Fruit fly (Drosophila melanogaster) whole organism, embryonic: Measurements from ENCODE around the gene CG14410.

ENCODE experiments used
- Abd-B ChIP-seq: fragments of 200-800 bp; sonication (Bioruptor generic); optimal IDR thresholded peaks from 2 replicates; lab custom pipeline; 2018; ENCODE audit warnings: missing biosample characterization, mild to moderate bottlenecking, missing genetic modification characterization, moderate library complexity
- CG10366 ChIP-seq: fragments of 200-800 bp; sonication (Bioruptor generic); IDR thresholded peaks from 2 replicates; pipeline ENCODE4 v1.3.6; 2022; ENCODE audit warnings: missing biosample characterization, missing genetic modification characterization
- CG12942 ChIP-seq: fragments of 200-800 bp; sonication (Bioruptor generic); optimal IDR thresholded peaks from 3 replicates; lab custom pipeline; 2016; ENCODE audit warnings: missing biosample characterization, missing genetic modification characterization
- CG15011 ChIP-seq: fragments of 200-800 bp; sonication (Bioruptor generic); optimal IDR thresholded peaks from 3 replicates; lab custom pipeline; 2018; ENCODE audit warnings: missing biosample characterization, mild to moderate bottlenecking, missing genetic modification characterization
- CG1602 ChIP-seq: fragments of 200-800 bp; sonication (Bioruptor generic); optimal IDR thresholded peaks from 3 replicates; lab custom pipeline; 2016; ENCODE audit warnings: missing biosample characterization, missing genetic modification characterization
- CG1603 ChIP-seq: fragments of 200-800 bp; sonication (Bioruptor generic); optimal IDR thresholded peaks from 2 replicates; lab custom pipeline; 2019; ENCODE audit warnings: missing biosample characterization, mild to moderate bottlenecking, missing genetic modification characterization, moderate library complexity
- CG17385 ChIP-seq: fragments of 200-800 bp; sonication (Bioruptor generic); optimal IDR thresholded peaks from 3 replicates; lab custom pipeline; 2018; ENCODE audit warnings: missing biosample characterization, mild to moderate bottlenecking, missing genetic modification characterization
- CG17612 ChIP-seq: fragments of 200-800 bp; sonication (Bioruptor generic); IDR thresholded peaks from 2 replicates; pipeline ENCODE4 v1.3.6; 2022; ENCODE audit warnings: missing biosample characterization, missing genetic modification characterization
- CG2875 ChIP-seq: fragments of 200-800 bp; sonication (Bioruptor generic); optimal IDR thresholded peaks from 2 replicates; lab custom pipeline; 2017; ENCODE audit warnings: missing biosample characterization, mild to moderate bottlenecking, missing genetic modification characterization, missing genetic modification reagents
- CG32532 ChIP-seq: fragments of 200-800 bp; sonication (Bioruptor generic); IDR thresholded peaks from 2 replicates; pipeline ENCODE4 v1.3.6; 2022; ENCODE audit warnings: missing biosample characterization, missing genetic modification characterization
- CG3281 ChIP-seq: fragments of 200-800 bp; sonication (Bioruptor generic); optimal IDR thresholded peaks from 3 replicates; lab custom pipeline; 2017; ENCODE audit warnings: missing biosample characterization, mild to moderate bottlenecking, missing genetic modification characterization
- CG33213 ChIP-seq: fragments of 200-800 bp; sonication (Bioruptor generic); optimal IDR thresholded peaks from 3 replicates; lab custom pipeline; 2016; ENCODE audit warnings: missing biosample characterization, missing genetic modification characterization
- CG33557 ChIP-seq: fragments of 200-800 bp; sonication (Bioruptor generic); optimal IDR thresholded peaks from 2 replicates; lab custom pipeline; 2019; ENCODE audit warnings: missing biosample characterization, mild to moderate bottlenecking, missing genetic modification characterization, moderate library complexity
- CG3838 ChIP-seq: fragments of 200-800 bp; sonication (Bioruptor generic); optimal IDR thresholded peaks from 3 replicates; lab custom pipeline; 2016; ENCODE audit warnings: missing biosample characterization, missing genetic modification characterization
- CG5245 ChIP-seq: fragments of 200-800 bp; sonication (Bioruptor generic); optimal IDR thresholded peaks from 3 replicates; lab custom pipeline; 2016; ENCODE audit warnings: missing biosample characterization, missing genetic modification characterization
- CG6813 ChIP-seq: fragments of 200-800 bp; sonication (Bioruptor generic); optimal IDR thresholded peaks from 2 replicates; lab custom pipeline; 2017; ENCODE audit warnings: missing biosample characterization, missing genetic modification characterization, mild to moderate bottlenecking, moderate library complexity, missing genetic modification reagents
- CG9727 ChIP-seq: fragments of 200-800 bp; sonication (Bioruptor generic); optimal IDR thresholded peaks from 3 replicates; lab custom pipeline; 2017; ENCODE audit warnings: missing biosample characterization, mild to moderate bottlenecking, missing genetic modification characterization
- CG9817 ChIP-seq: fragments of 200-800 bp; sonication (Bioruptor generic); optimal IDR thresholded peaks from 2 replicates; lab custom pipeline; 2018; ENCODE audit warnings: missing biosample characterization, mild to moderate bottlenecking, missing genetic modification characterization, moderate library complexity
- Doc2 ChIP-seq: fragments of 200-800 bp; sonication (Bioruptor generic); IDR thresholded peaks from 2 replicates; pipeline ENCODE4 v1.3.6; 2022; ENCODE audit warnings: missing biosample characterization, missing genetic modification characterization
- Hmr ChIP-seq: fragments of 200-800 bp; sonication (Bioruptor generic); optimal IDR thresholded peaks from 3 replicates; lab custom pipeline; 2017; ENCODE audit warnings: mild to moderate bottlenecking, missing biosample characterization, missing genetic modification reagents, missing genetic modification characterization
- Hr3 ChIP-seq: fragments of 200-800 bp; sonication (Bioruptor generic); optimal IDR thresholded peaks from 3 replicates; lab custom pipeline; 2016; ENCODE audit warnings: missing biosample characterization, missing genetic modification characterization
- Hr39 ChIP-seq: fragments of >200 bp; optimal IDR thresholded peaks from 2 replicates; lab custom pipeline; 2017
- Hr51 ChIP-seq, 2 experiments: fragments of 200-800 bp; sonication (Bioruptor generic); optimal IDR thresholded peaks; 2 replicates in 1 of 2; 3 replicates in 1 of 2; lab custom pipeline; 2016 to 2018; ENCODE audit warnings: missing biosample characterization in 2 of 2, missing genetic modification characterization in 2 of 2, mild to moderate bottlenecking in 1 of 2, moderate library complexity in 1 of 2
- Hr78 ChIP-seq, 2 experiments: fragments of 200-800 bp in 1 of 2; fragments of >200 bp in 1 of 2; sonication (Bioruptor generic) in 1 of 2; optimal IDR thresholded peaks; 2 replicates each; lab custom pipeline; 2017 to 2019; ENCODE audit warnings: missing biosample characterization in 2 of 2, missing genetic modification characterization in 2 of 2, mild to moderate bottlenecking in 1 of 2, moderate library complexity in 1 of 2
- Taf1 ChIP-seq: fragments of 200-800 bp; sonication (Bioruptor generic); IDR thresholded peaks from 2 replicates; pipeline ENCODE4 v1.3.6; 2022; ENCODE audit warnings: missing biosample characterization, missing genetic modification characterization
- ash1 ChIP-seq: fragments of 200-800 bp; sonication (Bioruptor generic); optimal IDR thresholded peaks from 2 replicates; lab custom pipeline; 2018; ENCODE audit warnings: missing biosample characterization, mild to moderate bottlenecking, missing genetic modification characterization
- cg ChIP-seq: fragments of 200-800 bp; sonication (Bioruptor generic); optimal IDR thresholded peaks from 3 replicates; lab custom pipeline; 2019; ENCODE audit warnings: missing biosample characterization, mild to moderate bottlenecking, missing genetic modification characterization, moderate library complexity
- da ChIP-seq: fragments of 200-800 bp; sonication (Bioruptor generic); optimal IDR thresholded peaks from 2 replicates; lab custom pipeline; 2016; ENCODE audit warnings: missing biosample characterization, missing genetic modification characterization
- dmrt11E ChIP-seq: fragments of 200-800 bp; sonication (Bioruptor generic); optimal IDR thresholded peaks from 3 replicates; lab custom pipeline; 2018; ENCODE audit warnings: missing biosample characterization, mild to moderate bottlenecking, missing genetic modification characterization, moderate library complexity
- ems ChIP-seq: fragments of 200-800 bp; sonication (Bioruptor generic); optimal IDR thresholded peaks from 3 replicates; lab custom pipeline; 2016; ENCODE audit warnings: missing biosample characterization, missing genetic modification characterization
- fd96Cb ChIP-seq: fragments of 200-800 bp; sonication (Bioruptor generic); optimal IDR thresholded peaks from 2 replicates; lab custom pipeline; 2018; ENCODE audit warnings: missing biosample characterization, mild to moderate bottlenecking, missing genetic modification characterization, moderate library complexity
- grau ChIP-seq: fragments of 200-800 bp; optimal IDR thresholded peaks from 3 replicates; lab custom pipeline; 2019; ENCODE audit warnings: missing biosample characterization, mild to moderate bottlenecking, missing genetic modification characterization, moderate library complexity
- grn ChIP-seq: fragments of 200-800 bp; sonication (Bioruptor generic); optimal IDR thresholded peaks from 3 replicates; lab custom pipeline; 2017; ENCODE audit warnings: missing biosample characterization, missing genetic modification characterization
- ind ChIP-seq: fragments of 200-800 bp; sonication (Bioruptor generic); optimal IDR thresholded peaks from 3 replicates; lab custom pipeline; 2016; ENCODE audit warnings: missing biosample characterization, missing genetic modification characterization
- lbe ChIP-seq: fragments of 200-800 bp; sonication (Bioruptor generic); optimal IDR thresholded peaks from 2 replicates; lab custom pipeline; 2016; ENCODE audit warnings: missing biosample characterization, mild to moderate bottlenecking, missing genetic modification characterization
- lilli ChIP-seq: fragments of 200-800 bp; sonication (Bioruptor generic); optimal IDR thresholded peaks from 3 replicates; lab custom pipeline; 2016; ENCODE audit warnings: missing biosample characterization, missing genetic modification characterization
- lmd ChIP-seq: fragments of 200-800 bp; sonication (Bioruptor generic); IDR thresholded peaks from 2 replicates; pipeline ENCODE4 v1.3.6; 2022; ENCODE audit warnings: missing biosample characterization, missing genetic modification characterization
- mam ChIP-seq: fragments of 200-800 bp; sonication (Bioruptor generic); optimal IDR thresholded peaks from 3 replicates; lab custom pipeline; 2016; ENCODE audit warnings: missing biosample characterization, missing genetic modification characterization
- nerfin-1 ChIP-seq: fragments of 200-800 bp; sonication (Bioruptor generic); optimal IDR thresholded peaks from 3 replicates; lab custom pipeline; 2019; ENCODE audit warnings: missing biosample characterization, mild to moderate bottlenecking, missing genetic modification characterization, moderate library complexity
- org-1 ChIP-seq: fragments of 200-800 bp; sonication (Bioruptor generic); optimal IDR thresholded peaks from 2 replicates; lab custom pipeline; 2017; ENCODE audit warnings: missing biosample characterization, missing genetic modification characterization
- pfk ChIP-seq: fragments of 200-800 bp; sonication (Bioruptor generic); optimal IDR thresholded peaks from 2 replicates; lab custom pipeline; 2018; ENCODE audit warnings: missing biosample characterization, mild to moderate bottlenecking, missing genetic modification characterization, moderate library complexity
- repo ChIP-seq: fragments of 200-800 bp; sonication (Bioruptor generic); optimal IDR thresholded peaks from 2 replicates; lab custom pipeline; 2016; ENCODE audit warnings: missing biosample characterization, missing genetic modification characterization
- run ChIP-seq: fragments of 200-800 bp; sonication (Bioruptor generic); optimal IDR thresholded peaks from 3 replicates; lab custom pipeline; 2018; ENCODE audit warnings: missing biosample characterization, mild to moderate bottlenecking, missing genetic modification characterization
- sd ChIP-seq: fragments of 200-800 bp; sonication (Bioruptor generic); optimal IDR thresholded peaks from 3 replicates; lab custom pipeline; 2018; ENCODE audit warnings: missing biosample characterization, mild to moderate bottlenecking, missing genetic modification characterization, moderate library complexity
- sob ChIP-seq: fragments of 200-800 bp; sonication (Bioruptor generic); IDR thresholded peaks from 2 replicates; pipeline ENCODE4 v1.3.6; 2022; ENCODE audit warnings: missing biosample characterization, missing genetic modification characterization
- sr ChIP-seq: fragments of 200-800 bp; sonication (Bioruptor generic); IDR thresholded peaks from 3 replicates; pipeline ENCODE4 v1.3.6; 2022; ENCODE audit warnings: missing biosample characterization, missing genetic modification characterization
- tap ChIP-seq: fragments of 200-800 bp; optimal IDR thresholded peaks from 3 replicates; lab custom pipeline; 2019; ENCODE audit warnings: missing biosample characterization, mild to moderate bottlenecking, missing genetic modification characterization, moderate library complexity
- vvl ChIP-seq: fragments of 200-800 bp; sonication (Bioruptor generic); IDR thresholded peaks from 2 replicates; pipeline ENCODE4 v1.3.6; 2022; ENCODE audit warnings: missing biosample characterization, missing genetic modification characterization
- wor ChIP-seq: fragments of 200-800 bp; sonication (Bioruptor generic); IDR thresholded peaks from 2 replicates; pipeline ENCODE4 v1.3.6; 2022; ENCODE audit warnings: missing biosample characterization, missing genetic modification characterization
- z ChIP-seq: fragments of 200-800 bp; sonication (Bioruptor generic); IDR thresholded peaks from 3 replicates; pipeline ENCODE4 v1.3.6; 2022; ENCODE audit warnings: missing biosample characterization, missing genetic modification characterization
- zfh2 ChIP-seq: fragments of 200-800 bp; sonication (Bioruptor generic); optimal IDR thresholded peaks from 2 replicates; lab custom pipeline; 2016; ENCODE audit warnings: missing biosample characterization, missing genetic modification characterization

The CG14410 gene

dm6 chrX:14840417-14840872, 3.9 kb downstream of the CG14410 start (continued):
- TF ChIP-seq CG17612 (GFP tag; lab: Robert Waterston, UW) (no peak), repo (GFP tag; lab: Kevin White, UChicago) (no peak), Hr51 (GFP tag; optimal IDR thresholded peaks at IDR 0.05; lab: Kevin White, UChicago) (peak in 1 of 2 experiments; percentile 65), Taf1 (GFP tag; lab: Robert Waterston, UW) (no peak), Abd-B (peak; percentile 36), CG1603 (tag; lab: Kevin White, UChicago) (no peak), pfk (GFP tag; lab: Kevin White, UChicago) (no peak), CG5245 (GFP tag; lab: Kevin White, UChicago) (no peak), CG2875 (GFP tag; lab: Kevin White, UChicago) (no peak), CG9817 (tag; lab: Kevin White, UChicago) (peak; percentile 32), CG33213 (GFP tag; lab: Kevin White, UChicago) (no peak), dmrt11E (tag; lab: Kevin White, UChicago) (peak; percentile 10), CG15011 (GFP tag; lab: Kevin White, UChicago) (no peak), CG33557 (GFP tag; lab: Kevin White, UChicago) (no peak), cg (GFP tag; lab: Kevin White, UChicago) (no peak), fd96Cb (tag; lab: Kevin White, UChicago) (peak; percentile 55), org-1 (GFP tag; lab: Kevin White, UChicago) (no peak), sob (GFP tag; lab: Robert Waterston, UW) (0 out of 2 replicates have a peak, but pooled peaks have one; percentile 12), Hr3 (GFP tag; lab: Kevin White, UChicago) (peak; percentile 22), wor (GFP tag; lab: Robert Waterston, UW) (no peak), z (no peak), grn (no peak), Doc2 (GFP tag; lab: Robert Waterston, UW) (no peak), Hr78 (GFP tag; optimal IDR thresholded peaks at IDR 0.05; lab: Kevin White, UChicago) (no peak), Hmr (GFP tag; lab: Kevin White, UChicago) (peak; percentile 35), CG32532 (GFP tag; lab: Robert Waterston, UW) (peak; percentile 76), nerfin-1 (tag; lab: Kevin White, UChicago) (peak; percentile 2), mam (GFP tag; lab: Kevin White, UChicago) (no peak), run (no peak), ind (GFP tag; lab: Kevin White, UChicago) (peak; percentile 20), CG6813 (GFP tag; lab: Kevin White, UChicago) (peak; percentile 52), CG10366 (GFP tag; lab: Robert Waterston, UW) (peak; percentile 8; the same call in 1 of the 2 replicates), CG12942 (no peak), lmd (GFP tag; lab: Robert Waterston, UW) (peak; percentile 47; the same call in 1 of the 2 replicates), CG3281 (peak; percentile 6), ash1 (GFP tag; lab: Kevin White, UChicago) (no peak), CG3838 (GFP tag; lab: Kevin White, UChicago) (no peak), sd (no peak), Hr39 (no peak), zfh2 (GFP tag; lab: Kevin White, UChicago) (no peak), ems (GFP tag; lab: Kevin White, UChicago) (no peak), da (GFP tag; lab: Kevin White, UChicago) (no peak), lilli (peak; percentile 16), grau (tag; lab: Kevin White, UChicago) (peak; percentile 68), CG1602 (GFP tag; lab: Kevin White, UChicago) (peak; percentile 16), vvl (GFP tag; lab: Robert Waterston, UW) (no peak; the same call in 1 of the 2 replicates), CG9727 (GFP tag; lab: Kevin White, UChicago) (peak; percentile 28), lbe (no peak), tap (tag; lab: Kevin White, UChicago) (peak; percentile 37), sr (GFP tag; lab: Robert Waterston, UW) (no peak), CG17385 (GFP tag; lab: Kevin White, UChicago) (peak; percentile 26)
